Worm (Caenorhabditis elegans) whole organism, L2 larva: ENCODE data around the gene sri-19.
A peak's percentile ranks its signal among the peaks of the same experiment; 100 is the strongest.

Source experiments
- alr-1 ChIP-seq: fragments of 150-350 bp; optimal IDR thresholded peaks from 2 replicates; lab custom pipeline; 2014; ENCODE audit warnings: missing biosample characterization, missing genetic modification characterization
- aly-2 ChIP-seq: fragments of 150-350 bp; optimal IDR thresholded peaks from 2 replicates; lab custom pipeline; 2014; ENCODE audit warnings: missing biosample characterization, missing genetic modification characterization
- ama-1 ChIP-seq: fragments of 150-350 bp; optimal IDR thresholded peaks from 2 replicates; lab custom pipeline; 2018; ENCODE audit warnings: inconsistent platforms
- elt-3 ChIP-seq: sonication (generic microtip); optimal IDR thresholded peaks from 2 replicates; lab custom pipeline; 2017; ENCODE audit warnings: missing biosample characterization, missing genetic modification characterization

ce11 chrIV:10935853-10936491 is 22.2 kb upstream of the sri-19 start, which contains the start of gene lgg-2:
- TF ChIP-seq ama-1 (lab: Kevin White, UChicago) (no peak), elt-3 (no peak), alr-1 (tag; lab: Kevin White, UChicago) (peak; percentile 56), aly-2 (tag; lab: Kevin White, UChicago) (no peak)
